Worm (Caenorhabditis elegans) whole organism, L4 larva: ENCODE results near the gene din-1.

ENCODE experiments used
- Y48G9A.11 ChIP-seq: fragments of 200-800 bp; sonication (Bioruptor generic); IDR thresholded peaks from 2 replicates; pipeline ENCODE4 v1.3.6; 2022; ENCODE audit warnings: missing genetic modification reagents, missing genetic modification characterization, missing compliant biosample characterization
- aly-2 ChIP-seq: sonication (generic microtip); optimal IDR thresholded peaks from 2 replicates; lab custom pipeline; 2018; ENCODE audit warnings: missing biosample characterization, missing genetic modification characterization
- ama-1 ChIP-seq: fragments of 150-350 bp; optimal IDR thresholded peaks from 2 replicates; lab custom pipeline; 2014; ENCODE audit warnings: inconsistent platforms, mixed read lengths
- ctbp-1 ChIP-seq: fragments of 200-800 bp; sonication (Bioruptor generic); IDR thresholded peaks from 2 replicates; pipeline ENCODE4 v1.3.6; 2022; ENCODE audit warnings: missing genetic modification reagents, missing genetic modification characterization, missing compliant biosample characterization
- daf-12 ChIP-seq: fragments of 150-350 bp; optimal IDR thresholded peaks from 2 replicates; lab custom pipeline; 2014; ENCODE audit warnings: missing biosample characterization, missing genetic modification reagents, missing genetic modification characterization
- daf-16 ChIP-seq, 3 experiments: sonication (generic microtip); optimal IDR thresholded peaks; 2 replicates each; lab custom pipeline; 2016 to 2017; ENCODE audit warnings: missing genetic modification characterization in 3 of 3, missing genetic modification reagents in 3 of 3, mild to moderate bottlenecking in 2 of 3, missing compliant biosample characterization in 2 of 3, missing biosample characterization in 1 of 3, moderate library complexity in 1 of 3
- dmd-6 ChIP-seq: fragments of 200-800 bp; sonication (Bioruptor generic); IDR thresholded peaks from 2 replicates; pipeline ENCODE4 v1.3.6; 2022; ENCODE audit warnings: missing genetic modification reagents, missing genetic modification characterization, missing compliant biosample characterization
- dpl-1 ChIP-seq: fragments of 150-350 bp; optimal IDR thresholded peaks from 2 replicates; lab custom pipeline; 2014; ENCODE audit warnings: missing biosample characterization, missing genetic modification reagents, missing genetic modification characterization
- dve-1 ChIP-seq: sonication (generic microtip); optimal IDR thresholded peaks from 2 replicates; lab custom pipeline; 2017; ENCODE audit warnings: antibody characterized with exemption, mild to moderate bottlenecking, missing genetic modification characterization, missing compliant biosample characterization; ENCODE audit not compliant: insufficient read depth
- gei-8 ChIP-seq: fragments of 200-800 bp; sonication (Bioruptor generic); optimal IDR thresholded peaks from 2 replicates; lab custom pipeline; 2018; ENCODE audit warnings: mild to moderate bottlenecking, missing genetic modification characterization, missing compliant biosample characterization
- hlh-11 ChIP-seq: fragments of 200-800 bp; sonication (Bioruptor generic); optimal IDR thresholded peaks from 2 replicates; lab custom pipeline; 2018; ENCODE audit warnings: mild to moderate bottlenecking, missing genetic modification characterization, missing compliant biosample characterization
- hlh-30 ChIP-seq: sonication (generic microtip); optimal IDR thresholded peaks from 2 replicates; lab custom pipeline; 2017; ENCODE audit warnings: antibody characterized with exemption, mild to moderate bottlenecking, missing genetic modification characterization, missing compliant biosample characterization; ENCODE audit not compliant: insufficient read depth
- jun-1 ChIP-seq: fragments of 150-350 bp; optimal IDR thresholded peaks from 2 replicates; lab custom pipeline; 2014; ENCODE audit warnings: missing biosample characterization, missing genetic modification reagents, missing genetic modification characterization
- lin-1 ChIP-seq: fragments of 200-800 bp; sonication (Bioruptor generic); IDR thresholded peaks from 2 replicates; pipeline ENCODE4 v1.3.6; 2022; ENCODE audit warnings: missing genetic modification reagents, missing genetic modification characterization, missing compliant biosample characterization
- lin-38 ChIP-seq: fragments of 200-800 bp; sonication (Bioruptor generic); IDR thresholded peaks from 2 replicates; pipeline ENCODE4 v1.3.6; 2022; ENCODE audit warnings: missing genetic modification reagents, missing genetic modification characterization, missing compliant biosample characterization
- lsy-2 ChIP-seq, 2 experiments: fragments of 150-350 bp in 1 of 2; sonication (generic microtip) in 1 of 2; optimal IDR thresholded peaks; 2 replicates each; lab custom pipeline; 2014 to 2017; ENCODE audit warnings: missing biosample characterization in 2 of 2, missing genetic modification characterization in 2 of 2
- madf-9 ChIP-seq: fragments of 200-800 bp; sonication (Bioruptor generic); conservative IDR thresholded peaks from 2 replicates; pipeline ENCODE4 v1.3.6; 2022; ENCODE audit warnings: missing genetic modification reagents, missing genetic modification characterization, missing compliant biosample characterization
- mdl-1 ChIP-seq, 2 experiments: fragments of 150-350 bp in 1 of 2; sonication (generic microtip) in 1 of 2; optimal IDR thresholded peaks; 2 replicates each; lab custom pipeline; 2014 to 2017; ENCODE audit warnings: missing biosample characterization in 2 of 2, missing genetic modification characterization in 2 of 2
- mep-1 ChIP-seq: fragments of 150-350 bp; sonication (generic microtip); optimal IDR thresholded peaks from 3 replicates; lab custom pipeline; 2014; ENCODE audit warnings: missing biosample characterization, missing genetic modification characterization
- mes-2 ChIP-seq: sonication (generic microtip); optimal IDR thresholded peaks from 2 replicates; lab custom pipeline; 2016; ENCODE audit warnings: missing genotype, mild to moderate bottlenecking, missing genetic modification characterization, missing compliant biosample characterization; ENCODE audit not compliant: poor library complexity, severe bottlenecking
- mxl-3 ChIP-seq: fragments of 200-800 bp; sonication (Bioruptor generic); optimal IDR thresholded peaks from 2 replicates; lab custom pipeline; 2018; ENCODE audit warnings: mild to moderate bottlenecking, missing genetic modification characterization, missing compliant biosample characterization
- nhr-10 ChIP-seq: fragments of 150-350 bp; optimal IDR thresholded peaks from 2 replicates; lab custom pipeline; 2014; ENCODE audit warnings: missing biosample characterization, missing genetic modification characterization
- nhr-102 ChIP-seq: sonication (generic microtip); optimal IDR thresholded peaks from 2 replicates; lab custom pipeline; 2016; ENCODE audit warnings: mild to moderate bottlenecking, missing genetic modification characterization, moderate library complexity, missing compliant biosample characterization
- nhr-11 ChIP-seq: fragments of 150-350 bp; optimal IDR thresholded peaks from 2 replicates; lab custom pipeline; 2014; ENCODE audit warnings: missing biosample characterization, missing genetic modification characterization
- nhr-25 ChIP-seq: sonication (generic microtip); optimal IDR thresholded peaks from 2 replicates; lab custom pipeline; 2017; ENCODE audit warnings: missing genetic modification characterization, mild to moderate bottlenecking, missing compliant biosample characterization, antibody characterized with exemption, moderate library complexity, borderline replicate concordance; ENCODE audit not compliant: insufficient read depth
- nhr-28 ChIP-seq: fragments of 150-350 bp; optimal IDR thresholded peaks from 2 replicates; lab custom pipeline; 2014; ENCODE audit warnings: missing biosample characterization, missing genetic modification characterization
- nhr-41 ChIP-seq: fragments of 200-800 bp; sonication (Bioruptor generic); IDR thresholded peaks from 2 replicates; pipeline ENCODE4 v1.3.6; 2022; ENCODE audit warnings: missing genetic modification reagents, missing genetic modification characterization, missing compliant biosample characterization
- nhr-48 ChIP-seq: sonication (generic microtip); optimal IDR thresholded peaks from 2 replicates; lab custom pipeline; 2016; ENCODE audit warnings: mild to moderate bottlenecking, missing genetic modification characterization, missing compliant biosample characterization
- nhr-6 ChIP-seq: fragments of 150-350 bp; optimal IDR thresholded peaks from 2 replicates; lab custom pipeline; 2014; ENCODE audit warnings: missing biosample characterization, missing genetic modification characterization
- nhr-77 ChIP-seq: fragments of 150-350 bp; optimal IDR thresholded peaks from 2 replicates; lab custom pipeline; 2014; ENCODE audit warnings: missing biosample characterization, missing genetic modification characterization
- pha-4 ChIP-seq, 2 experiments: fragments of 150-350 bp in 1 of 2; fragments of 200-800 bp in 1 of 2; sonication (Bioruptor generic) in 1 of 2; IDR thresholded peaks in 1 of 2; optimal IDR thresholded peaks in 1 of 2; 2 replicates each; pipeline versions ENCODE4 v1.3.6 to Lab custom; 2014 to 2022; ENCODE audit warnings: missing genetic modification characterization in 2 of 2, missing genetic modification reagents in 2 of 2, missing biosample characterization in 1 of 2, missing compliant biosample characterization in 1 of 2
- pqm-1 ChIP-seq: sonication (generic microtip); optimal IDR thresholded peaks from 2 replicates; lab custom pipeline; 2017; ENCODE audit warnings: missing biosample characterization, missing genetic modification characterization
- rbr-2 ChIP-seq: sonication (generic microtip); optimal IDR thresholded peaks from 2 replicates; lab custom pipeline; 2016; ENCODE audit warnings: missing genotype, missing genetic modification characterization, missing compliant biosample characterization
- sdz-12 ChIP-seq: fragments of 200-800 bp; sonication (Bioruptor generic); optimal IDR thresholded peaks from 2 replicates; lab custom pipeline; 2018; ENCODE audit warnings: mild to moderate bottlenecking, missing genetic modification characterization, missing compliant biosample characterization
- tag-97 ChIP-seq: fragments of 200-800 bp; sonication (Bioruptor generic); IDR thresholded peaks from 2 replicates; pipeline ENCODE4 v1.3.6; 2022; ENCODE audit warnings: missing genetic modification characterization, missing compliant biosample characterization
- tra-1 ChIP-seq: fragments of 200-800 bp; sonication (Bioruptor generic); IDR thresholded peaks from 2 replicates; pipeline ENCODE4 v1.3.6; 2022; ENCODE audit warnings: missing genetic modification reagents, missing genetic modification characterization, missing compliant biosample characterization
- unc-62 ChIP-seq, 3 experiments: fragments of 150-350 bp in 1 of 3; sonication (generic microtip); optimal IDR thresholded peaks in 2 of 3; peaks in 1 of 3; 1 replicate in 1 of 3; 2 replicates in 2 of 3; lab custom pipeline; 2014 to 2017; ENCODE audit warnings: missing biosample characterization in 3 of 3, missing genetic modification characterization in 3 of 3, missing genetic modification reagents in 3 of 3, missing genotype in 1 of 3
- zip-2 ChIP-seq: fragments of 150-350 bp; optimal IDR thresholded peaks from 2 replicates; lab custom pipeline; 2014; ENCODE audit warnings: missing biosample characterization, missing genetic modification characterization

din-1 gene

DNA sequence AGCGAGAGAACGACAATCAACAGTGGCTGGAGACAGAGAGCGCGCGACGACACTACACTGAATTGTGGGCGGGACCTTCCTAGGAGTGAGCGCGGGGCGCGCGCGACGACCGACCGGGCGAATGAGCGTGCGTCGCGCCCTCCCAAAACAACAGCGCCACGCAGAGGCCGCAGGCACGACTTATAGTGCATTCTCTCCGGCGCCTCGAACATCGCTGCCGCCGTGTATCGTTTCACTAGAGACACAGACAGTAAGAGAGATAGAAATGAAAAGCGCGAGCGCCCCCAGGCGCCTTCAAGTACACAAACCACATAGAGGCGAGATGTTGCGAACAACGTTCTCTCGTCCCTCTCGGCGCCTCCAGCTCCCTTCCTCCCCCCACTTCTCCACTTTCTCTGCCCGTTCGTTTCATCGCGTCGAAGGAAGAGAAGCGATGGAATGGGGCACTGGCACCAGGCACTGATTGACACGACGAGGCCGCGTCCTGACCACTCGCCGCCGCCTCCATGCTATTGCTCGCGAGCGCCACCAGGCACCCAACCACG lies 13.4 kb downstream of the din-1 start (continued):
- TF ChIP-seq pha-4 (GFP tag; IDR thresholded peaks at IDR 0.05; lab: Robert Waterston, UW) (peak; percentile 90), pha-4 (tag; optimal IDR thresholded peaks at IDR 0.05; lab: Kevin White, UChicago) (peak; percentile 26), ctbp-1 (peak; percentile 81)

DNA sequence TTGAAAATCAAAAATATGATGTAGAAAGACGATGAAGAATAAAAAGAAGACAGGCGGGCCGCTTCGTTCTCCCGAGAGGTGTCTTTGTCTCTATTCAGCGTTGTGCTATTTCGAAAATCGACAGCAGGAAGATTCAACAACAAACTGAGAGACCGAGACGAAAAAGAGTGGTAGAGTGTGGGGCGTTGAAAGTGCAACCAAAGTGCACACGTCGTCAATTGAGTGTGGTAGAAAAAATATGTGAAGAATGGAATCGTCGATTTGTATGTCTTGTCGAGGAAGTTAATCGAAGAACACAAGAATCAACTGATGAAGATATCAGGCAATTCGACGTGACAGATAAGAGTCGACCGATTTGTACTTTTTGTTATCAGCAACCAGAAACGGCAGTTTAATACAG lies 14.2 kb downstream of the din-1 start:
- TF ChIP-seq unc-62 (GFP tag; optimal IDR thresholded peaks at IDR 0.05 in 1 of 2; lab: Kevin White, UChicago) (peak in 1 of 2 experiments; percentile 57), unc-62 (tag; optimal IDR thresholded peaks at IDR 0.05; lab: Kevin White, UChicago) (peak; percentile 28), nhr-41 (GFP tag; lab: Robert Waterston, UW) (no peak), zip-2 (tag; lab: Kevin White, UChicago) (no peak), daf-12 (tag; lab: Kevin White, UChicago) (peak; percentile 22), pha-4 (GFP tag; IDR thresholded peaks at IDR 0.05; lab: Robert Waterston, UW) (no peak), pha-4 (tag; optimal IDR thresholded peaks at IDR 0.05; lab: Kevin White, UChicago) (peak; percentile 57), aly-2 (tag; lab: Kevin White, UChicago) (no peak), nhr-6 (peak; percentile 45), nhr-11 (tag; lab: Kevin White, UChicago) (peak; percentile 28), dmd-6 (GFP tag; lab: Robert Waterston, UW) (peak; percentile 85), lin-38 (peak; percentile 23; the same call in 1 of the 2 replicates), gei-8 (GFP tag; lab: Kevin White, UChicago) (no peak), jun-1 (peak; percentile 20), madf-9 (no peak), nhr-102 (tag; lab: Kevin White, UChicago) (no peak), hlh-30 (tag; lab: Kevin White, UChicago) (peak; percentile 67), Y48G9A.11 (GFP tag; lab: Robert Waterston, UW) (no peak), nhr-48 (peak; percentile 82), daf-16 (GFP tag; optimal IDR thresholded peaks at IDR 0.05; lab: Kevin White, UChicago) (no peak), daf-16 (tag; optimal IDR thresholded peaks at IDR 0.05; lab: Kevin White, UChicago) (peak; percentile 53), tra-1 (GFP tag; lab: Robert Waterston, UW) (peak; percentile 55; the same call in 1 of the 2 replicates), ama-1 (lab: Kevin White, UChicago) (peak; percentile 72), nhr-25 (tag; lab: Kevin White, UChicago) (peak; percentile 40), nhr-77 (tag; lab: Kevin White, UChicago) (peak; percentile 45), hlh-11 (peak; percentile 71), tag-97 (GFP tag; lab: Robert Waterston, UW) (no peak), rbr-2 (no peak), nhr-28 (tag; lab: Kevin White, UChicago) (peak; percentile 94), mep-1 (tag; lab: Kevin White, UChicago) (peak; percentile 72), pqm-1 (tag; lab: Kevin White, UChicago) (peak; percentile 87), lsy-2 (tag; optimal IDR thresholded peaks at IDR 0.05; lab: Kevin White, UChicago) (peak; percentile 48 to 64), mes-2 (tag; lab: Kevin White, UChicago) (peak; percentile 55), sdz-12 (GFP tag; lab: Kevin White, UChicago) (no peak), mdl-1 (tag; optimal IDR thresholded peaks at IDR 0.05; lab: Kevin White, UChicago) (peak in 1 of 2 experiments; percentile 73), lin-1 (peak; percentile 18; the same call in 1 of the 2 replicates), dve-1 (tag; lab: Kevin White, UChicago) (peak; percentile 68), nhr-10 (tag; lab: Kevin White, UChicago) (peak; percentile 78), dpl-1 (peak; percentile 29), mxl-3 (GFP tag; lab: Kevin White, UChicago) (peak; percentile 29)
- TF ChIP-seq, all 104 proteins: peak for 27
